Worm (Caenorhabditis elegans): ENCODE results near the gene dnc-2.

- TF ChIP-seq unc-130 (GFP tag; optimal IDR thresholded peaks at IDR 0.05) (no peak), efl-1 (GFP tag; optimal IDR thresholded peaks at IDR 0.05) (no peak), attf-6 (GFP tag; IDR thresholded peaks at IDR 0.05) (no peak), mcd-1 (GFP tag; IDR thresholded peaks at IDR 0.05) (no peak), rec-8 (tag; optimal IDR thresholded peaks at IDR 0.05) (no peak), nhr-90 (tag; optimal IDR thresholded peaks at IDR 0.05) (no peak), pha-4 (tag; optimal IDR thresholded peaks at IDR 0.05) (no peak), lag-1 (GFP tag; IDR thresholded peaks at IDR 0.05) (no peak), D2030.7 (GFP tag; IDR thresholded peaks at IDR 0.05) (no peak), hlh-12 (tag; optimal IDR thresholded peaks at IDR 0.05) (no peak), ztf-26 (tag; optimal IDR thresholded peaks at IDR 0.05) (no peak), hrde-1 (tag; optimal IDR thresholded peaks at IDR 0.05; ENCODE audit: borderline replicate concordance) (no peak), unc-62 (GFP tag; optimal IDR thresholded peaks at IDR 0.05) (no peak)
Observed at ce11 chrIII:5934138-5934658, 8.6 kb upstream of the dnc-2 start.

All from whole organism, young adult.